Worm (Caenorhabditis elegans): ENCODE measurements around the gene ceh-57.

ce11 chrII:10357468-10358007 lies 9.6 kb downstream of the ceh-57 start, which contains the start of gene C07E3.3:
- TF ChIP-seq elt-3 (tag; optimal IDR thresholded peaks at IDR 0.05) (no peak), ztf-4 (tag; optimal IDR thresholded peaks at IDR 0.05) (no peak), tbx-2 (tag; optimal IDR thresholded peaks at IDR 0.05) (no peak), ztf-11 (tag; optimal IDR thresholded peaks at IDR 0.05) (no peak), nhr-237 (tag; optimal IDR thresholded peaks at IDR 0.05) (no peak), ceh-82 (tag; optimal IDR thresholded peaks at IDR 0.05) (no peak)
